Fruit fly (Drosophila melanogaster): ENCODE data around the gene CG17349.

DNA sequence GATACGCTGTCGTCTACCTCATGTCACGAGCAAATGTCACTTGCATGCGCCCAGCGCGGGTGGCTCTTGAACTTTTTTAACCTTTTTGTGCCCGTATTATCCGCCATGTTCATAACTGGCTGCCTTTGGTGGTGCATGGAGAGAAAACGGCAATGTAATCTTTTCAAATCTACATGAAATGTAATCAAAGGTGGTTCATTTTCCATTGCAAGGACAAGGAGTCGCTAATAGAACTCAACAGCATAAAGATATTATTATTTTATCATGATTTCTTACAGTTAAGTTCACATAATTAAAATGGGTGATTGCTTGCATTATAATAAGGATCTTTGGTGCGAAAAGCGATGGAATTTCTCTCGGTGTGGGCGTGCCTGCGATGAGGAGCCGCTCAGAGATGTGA lies 27.5 kb upstream of the CG17349 start:
- no peak for TF ChIP-seq h (optimal IDR thresholded peaks at IDR 0.05)
- no peak for TF ChIP-seq psq (optimal IDR thresholded peaks at IDR 0.05)
- TF ChIP-seq Myc (optimal IDR thresholded peaks at IDR 0.05), result no peak
- no peak for TF ChIP-seq Sin3A (optimal IDR thresholded peaks at IDR 0.05)
- TF ChIP-seq ttk (optimal IDR thresholded peaks at IDR 0.05), result no peak
- TF ChIP-seq insv (optimal IDR thresholded peaks at IDR 0.05), result no peak

Measured in Kc167 (cell line).